Worm (Caenorhabditis elegans) whole organism, early embryonic: ENCODE measurements around the gene Y58A7A.4.

Experiments
- B0310.2 ChIP-seq: sonication (generic microtip); optimal IDR thresholded peaks from 2 replicates; lab custom pipeline; 2016; ENCODE audit warnings: mild to moderate bottlenecking, missing genetic modification characterization, missing compliant biosample characterization
- ama-1 ChIP-seq: fragments of 150-350 bp; optimal IDR thresholded peaks from 2 replicates; lab custom pipeline; 2014
- ceh-13 ChIP-seq: fragments of 200-800 bp; sonication (Bioruptor generic); optimal IDR thresholded peaks from 2 replicates; lab custom pipeline; 2018; ENCODE audit warnings: mild to moderate bottlenecking, missing genetic modification characterization, missing compliant biosample characterization
- hmbx-1 ChIP-seq: sonication (generic microtip); optimal IDR thresholded peaks from 2 replicates; lab custom pipeline; 2016; ENCODE audit warnings: mild to moderate bottlenecking, missing genetic modification characterization, missing compliant biosample characterization
- hmg-4 ChIP-seq: fragments of 200-800 bp; sonication (Bioruptor generic); optimal IDR thresholded peaks from 2 replicates; lab custom pipeline; 2018; ENCODE audit warnings: mild to moderate bottlenecking, missing genetic modification characterization, missing compliant biosample characterization
- pes-1 ChIP-seq: fragments of 200-800 bp; sonication (Bioruptor generic); IDR thresholded peaks from 2 replicates; pipeline ENCODE4 v1.3.6; 2022; ENCODE audit warnings: missing genetic modification reagents, missing genetic modification characterization, missing compliant biosample characterization
- scrt-1 ChIP-seq: fragments of 200-800 bp; sonication (Bioruptor generic); IDR thresholded peaks from 2 replicates; pipeline ENCODE4 v1.3.6; 2022; ENCODE audit warnings: missing genetic modification characterization, missing compliant biosample characterization
- tbx-37 ChIP-seq: fragments of 200-800 bp; sonication (Bioruptor generic); conservative IDR thresholded peaks from 2 replicates; pipeline ENCODE4 v1.3.6; 2022; ENCODE audit warnings: missing genetic modification reagents, missing genetic modification characterization, missing compliant biosample characterization
- tra-4 ChIP-seq: sonication (generic microtip); optimal IDR thresholded peaks from 2 replicates; lab custom pipeline; 2017; ENCODE audit warnings: missing genetic modification characterization, missing compliant biosample characterization

DNA sequence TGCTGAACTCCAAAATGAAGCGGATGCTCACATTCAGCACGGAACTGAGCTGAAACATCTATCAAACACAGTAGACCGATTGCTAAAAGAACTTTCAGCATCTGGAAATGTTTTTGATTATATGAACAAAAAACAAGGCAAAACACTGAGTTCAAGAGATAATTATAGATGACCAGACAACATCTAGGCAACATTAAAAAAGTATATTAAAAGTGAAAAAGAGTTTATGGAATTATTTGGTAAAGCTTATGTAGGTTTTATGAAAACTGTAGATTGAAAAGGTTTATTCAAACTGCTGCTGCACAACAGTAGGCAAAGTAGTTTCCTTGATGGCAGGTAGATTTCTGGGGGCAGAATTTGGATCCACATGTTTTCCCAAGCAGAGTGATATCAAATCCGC, 48.4 kb downstream of the Y58A7A.4 start, which contains the start of gene K11D12.7:
- no peak for TF ChIP-seq tra-4 (tag; lab: Kevin White, UChicago)
- no peak for TF ChIP-seq hmg-4
- TF ChIP-seq ama-1: no peak
- no peak for TF ChIP-seq ceh-13 (GFP tag; lab: Kevin White, UChicago)
- no peak for TF ChIP-seq B0310.2
- TF ChIP-seq scrt-1: no peak
- TF ChIP-seq tbx-37 (GFP tag; lab: Robert Waterston, UW): no peak
- TF ChIP-seq hmbx-1 (tag; lab: Kevin White, UChicago): no peak
- no peak for TF ChIP-seq pes-1
